Worm (Caenorhabditis elegans): ENCODE data around the gene C47E8.11.

Gene C47E8.11

DNA sequence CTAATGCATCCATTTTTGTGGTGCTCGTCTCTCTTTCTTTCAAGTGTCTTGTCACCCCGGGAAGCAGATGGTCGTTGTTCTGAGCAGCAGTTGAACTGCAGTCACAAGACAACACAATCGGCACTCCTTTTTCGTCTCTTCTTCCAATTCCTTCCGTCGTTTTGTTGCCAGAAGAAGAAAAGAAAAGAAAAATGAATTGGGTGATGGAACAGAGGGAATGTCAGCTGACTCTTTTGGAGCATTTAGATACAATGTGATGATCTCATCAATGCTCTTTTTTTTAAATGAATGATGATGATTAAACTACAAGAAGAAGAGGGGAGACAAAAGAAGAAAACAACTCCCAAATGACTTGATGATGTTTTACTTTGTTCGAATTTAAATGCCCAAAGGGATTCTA lies 38.5 kb upstream of the C47E8.11 start:
- TF ChIP-seq odd-2 (tag; optimal IDR thresholded peaks at IDR 0.05) (no peak), lin-11 (tag; optimal IDR thresholded peaks at IDR 0.05) (no peak), nhr-11 (tag; optimal IDR thresholded peaks at IDR 0.05) (no peak), C08G9.2 (tag; optimal IDR thresholded peaks at IDR 0.05) (no peak), pqm-1 (tag; optimal IDR thresholded peaks at IDR 0.05) (no peak), ets-4 (tag; optimal IDR thresholded peaks at IDR 0.05) (no peak), hlh-30 (tag; optimal IDR thresholded peaks at IDR 0.05; ENCODE audit: insufficient read depth) (peak; percentile 72)

DNA sequence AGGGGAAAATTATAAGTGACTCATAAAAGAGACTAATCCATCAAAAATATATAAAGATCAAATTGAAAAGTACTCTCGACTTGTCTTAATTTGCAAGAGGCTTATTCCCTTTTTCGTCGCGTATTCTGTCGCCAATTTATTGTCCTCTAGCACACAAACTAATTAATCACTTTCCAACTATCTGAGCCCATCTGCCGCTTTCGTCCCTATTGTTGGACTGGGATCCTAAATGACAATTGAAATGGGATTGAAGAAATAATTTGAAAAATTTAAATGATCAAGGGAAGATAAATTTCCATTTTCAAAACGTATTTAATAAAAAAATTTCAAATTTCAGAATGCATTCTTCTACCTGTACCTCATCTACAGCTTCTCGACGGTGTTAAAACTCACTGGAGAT lies 37.8 kb upstream of the C47E8.11 start:
- TF ChIP-seq sdc-2 (tag; optimal IDR thresholded peaks at IDR 0.05): no peak
- TF ChIP-seq unc-42 (tag; optimal IDR thresholded peaks at IDR 0.05): peak; percentile 45

DNA sequence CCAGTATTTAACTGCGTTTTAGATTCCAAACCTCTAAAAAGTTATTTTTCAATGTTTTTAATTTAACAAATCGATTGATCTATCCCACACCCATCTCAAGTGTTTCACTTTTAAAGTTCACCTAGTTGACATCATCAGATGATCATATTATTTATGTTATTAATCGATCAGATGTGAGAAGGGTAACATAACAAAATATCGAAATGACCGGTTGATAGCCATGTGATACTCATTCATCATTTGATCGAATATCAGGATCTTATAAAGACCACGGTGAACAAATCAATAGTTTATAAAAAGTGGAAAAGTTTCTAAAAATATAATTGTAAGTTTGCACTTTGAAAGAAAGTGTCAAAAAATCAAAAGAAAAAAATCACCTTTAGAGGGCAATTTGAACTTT lies 32.7 kb upstream of the C47E8.11 start:
- TF ChIP-seq ceh-22 (tag; optimal IDR thresholded peaks at IDR 0.05): no peak
- TF ChIP-seq K02D7.2 (tag; optimal IDR thresholded peaks at IDR 0.05): no peak
- TF ChIP-seq tbx-2 (tag; optimal IDR thresholded peaks at IDR 0.05): no peak
- TF ChIP-seq ceh-48 (tag; optimal IDR thresholded peaks at IDR 0.05): no peak
- no peak for TF ChIP-seq dmd-4 (tag; optimal IDR thresholded peaks at IDR 0.05; ENCODE audit: borderline replicate concordance)
- TF ChIP-seq fkh-10 (GFP tag; optimal IDR thresholded peaks at IDR 0.05): no peak
- TF ChIP-seq ceh-34 (tag; optimal IDR thresholded peaks at IDR 0.05): no peak
- no peak for TF ChIP-seq unc-42 (tag; optimal IDR thresholded peaks at IDR 0.05)
- no peak for TF ChIP-seq K09A11.1 (tag; optimal IDR thresholded peaks at IDR 0.05; ENCODE audit: insufficient read depth)
- no peak for TF ChIP-seq hlh-15 (tag; optimal IDR thresholded peaks at IDR 0.05)
- TF ChIP-seq lim-6 (tag; optimal IDR thresholded peaks at IDR 0.05): no peak
- TF ChIP-seq eyg-1 (tag; optimal IDR thresholded peaks at IDR 0.05): no peak
- no peak for TF ChIP-seq nhr-11 (tag; optimal IDR thresholded peaks at IDR 0.05)
- no peak for TF ChIP-seq unc-3 (GFP tag; conservative IDR thresholded peaks at IDR 0.05)
- no peak for TF ChIP-seq unc-3 (tag; optimal IDR thresholded peaks at IDR 0.05)
- TF ChIP-seq pros-1 (tag; optimal IDR thresholded peaks at IDR 0.05): no peak
- TF ChIP-seq ets-4 (tag; optimal IDR thresholded peaks at IDR 0.05): no peak
- no peak for TF ChIP-seq elt-2 (tag; optimal IDR thresholded peaks at IDR 0.05)
- no peak for TF ChIP-seq T23F11.4 (GFP tag; optimal IDR thresholded peaks at IDR 0.05)

DNA sequence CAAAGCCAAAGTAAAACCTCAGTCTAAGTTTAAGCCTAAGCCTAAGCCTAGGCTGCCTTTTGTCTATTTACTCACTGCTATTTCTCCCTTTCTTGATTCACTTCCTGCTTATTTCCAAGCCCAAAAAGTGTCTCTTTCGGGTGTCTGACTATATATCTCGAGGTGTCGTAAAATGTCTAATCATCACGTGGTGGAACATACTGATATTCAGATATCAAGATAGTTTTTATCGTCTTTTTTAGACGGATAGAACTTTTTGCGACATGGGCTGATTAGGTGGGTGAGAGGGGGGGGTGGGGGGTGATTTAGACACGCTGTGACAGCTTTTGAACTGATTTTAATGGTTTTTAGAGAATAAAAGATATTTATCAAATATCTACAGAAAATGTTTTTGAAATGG lies 31.4 kb upstream of the C47E8.11 start:
- TF ChIP-seq ceh-45 (GFP tag; IDR thresholded peaks at IDR 0.05) (no peak), ref-2 (tag; optimal IDR thresholded peaks at IDR 0.05) (no peak), odd-2 (tag; optimal IDR thresholded peaks at IDR 0.05) (no peak), ahr-1 (tag; optimal IDR thresholded peaks at IDR 0.05) (no peak), ceh-9 (tag; optimal IDR thresholded peaks at IDR 0.05) (no peak), madf-2 (tag; optimal IDR thresholded peaks at IDR 0.05) (no peak), unc-3 (GFP tag; conservative IDR thresholded peaks at IDR 0.05) (no peak), unc-3 (tag; optimal IDR thresholded peaks at IDR 0.05) (no peak)

- TF ChIP-seq elt-4 (tag; optimal IDR thresholded peaks at IDR 0.05) (no peak), tbx-7 (tag; optimal IDR thresholded peaks at IDR 0.05) (no peak), lim-6 (tag; optimal IDR thresholded peaks at IDR 0.05) (no peak), fax-1 (tag; optimal IDR thresholded peaks at IDR 0.05) (no peak), ceh-14 (tag; optimal IDR thresholded peaks at IDR 0.05) (no peak), dmd-4 (tag; optimal IDR thresholded peaks at IDR 0.05; ENCODE audit: borderline replicate concordance) (no peak), hlh-13 (GFP tag; optimal IDR thresholded peaks at IDR 0.05) (no peak), hlh-30 (tag; optimal IDR thresholded peaks at IDR 0.05; ENCODE audit: insufficient read depth) (no peak), gmeb-2 (tag; optimal IDR thresholded peaks at IDR 0.05) (no peak), unc-55 (GFP tag; optimal IDR thresholded peaks at IDR 0.05) (no peak), rnt-1 (tag; optimal IDR thresholded peaks at IDR 0.05) (no peak), syd-9 (tag; optimal IDR thresholded peaks at IDR 0.05) (no peak)
Observed at ce11 chrV:14658131-14658530, 30.3 kb upstream of the C47E8.11 start, which contains the start of gene slc-25A29. TSS of gene slc-25A29 (minus strand) at chrV:14658175.

All from whole organism, late embryonic.